Worm (Caenorhabditis elegans) whole organism, L1 larva: Measurements from ENCODE around the gene C36E8.6.

ENCODE experiments used
- C04F5.9 ChIP-seq: sonication (generic microtip); optimal IDR thresholded peaks from 2 replicates; lab custom pipeline; 2016; ENCODE audit warnings: missing genetic modification characterization, missing compliant biosample characterization
- C16A3.4 ChIP-seq: fragments of 150-350 bp; optimal IDR thresholded peaks from 2 replicates; lab custom pipeline; 2014; ENCODE audit warnings: missing biosample characterization, missing genetic modification characterization
- C34B4.2 ChIP-seq: sonication (generic microtip); optimal IDR thresholded peaks from 2 replicates; lab custom pipeline; 2017; ENCODE audit warnings: mild to moderate bottlenecking, missing genetic modification characterization, missing compliant biosample characterization
- F16B12.6 ChIP-seq: fragments of 150-350 bp; optimal IDR thresholded peaks from 2 replicates; lab custom pipeline; 2014; ENCODE audit warnings: missing biosample characterization, missing genetic modification characterization
- aha-1 ChIP-seq: fragments of 150-350 bp; optimal IDR thresholded peaks from 2 replicates; lab custom pipeline; 2014; ENCODE audit warnings: missing biosample characterization, missing genetic modification characterization
- ama-1 ChIP-seq: fragments of 150-350 bp; optimal IDR thresholded peaks from 2 replicates; lab custom pipeline; 2014
- ceh-63 ChIP-seq: fragments of 200-800 bp; sonication (Bioruptor generic); optimal IDR thresholded peaks from 2 replicates; lab custom pipeline; 2018; ENCODE audit warnings: mild to moderate bottlenecking, missing genetic modification characterization, missing compliant biosample characterization
- ceh-8 ChIP-seq: fragments of 200-800 bp; sonication (Bioruptor generic); optimal IDR thresholded peaks from 2 replicates; lab custom pipeline; 2018; ENCODE audit warnings: mild to moderate bottlenecking, missing genetic modification characterization, moderate library complexity, missing compliant biosample characterization
- ceh-90 ChIP-seq: sonication (generic microtip); optimal IDR thresholded peaks from 2 replicates; lab custom pipeline; 2016; ENCODE audit warnings: missing genetic modification characterization, missing compliant biosample characterization
- ces-1 ChIP-seq: fragments of 150-350 bp; optimal IDR thresholded peaks from 2 replicates; lab custom pipeline; 2014; ENCODE audit warnings: missing biosample characterization, missing genetic modification reagents, missing genetic modification characterization
- dsc-1 ChIP-seq: sonication (generic microtip); optimal IDR thresholded peaks from 2 replicates; lab custom pipeline; 2016; ENCODE audit warnings: mild to moderate bottlenecking, missing genetic modification characterization, missing compliant biosample characterization
- efl-1 ChIP-seq, 4 experiments: fragments of 150-350 bp; optimal IDR thresholded peaks in 3 of 4; peaks in 1 of 4; 1 replicate in 1 of 4; 2 replicates in 3 of 4; lab custom pipeline; 2014; ENCODE audit warnings: missing biosample characterization in 2 of 4, missing genetic modification characterization in 2 of 4, missing genetic modification reagents in 2 of 4
- egl-27 ChIP-seq, 2 experiments: fragments of 150-350 bp in 1 of 2; sonication (generic microtip); optimal IDR thresholded peaks; 3 replicates each; lab custom pipeline; 2017 to 2018; ENCODE audit warnings: missing biosample characterization in 2 of 2, missing genetic modification characterization in 2 of 2, missing genetic modification reagents in 2 of 2
- elt-2 ChIP-seq: sonication (generic microtip); optimal IDR thresholded peaks from 2 replicates; lab custom pipeline; 2016; ENCODE audit warnings: missing genetic modification characterization, mild to moderate bottlenecking, inconsistent platforms, missing compliant biosample characterization, missing genetic modification reagents
- elt-3 ChIP-seq, 6 experiments: fragments of 150-350 bp in 1 of 6; sonication (generic microtip); optimal IDR thresholded peaks; 2 replicates each; lab custom pipeline; 2017 to 2018; ENCODE audit warnings: missing biosample characterization in 6 of 6, missing genetic modification characterization in 6 of 6, inconsistent platforms in 1 of 6
- fkh-10 ChIP-seq: sonication (generic microtip); optimal IDR thresholded peaks from 2 replicates; lab custom pipeline; 2017; ENCODE audit warnings: missing biosample characterization, missing genetic modification reagents, missing genetic modification characterization
- fkh-4 ChIP-seq: sonication (generic microtip); optimal IDR thresholded peaks from 2 replicates; lab custom pipeline; 2016; ENCODE audit warnings: missing compliant biosample characterization, missing genetic modification characterization, borderline replicate concordance
- fos-1 ChIP-seq: fragments of 150-350 bp; optimal IDR thresholded peaks from 2 replicates; lab custom pipeline; 2014; ENCODE audit warnings: missing biosample characterization, missing genetic modification characterization
- lin-13 ChIP-seq: fragments of 150-350 bp; optimal IDR thresholded peaks from 2 replicates; lab custom pipeline; 2014; ENCODE audit warnings: missing biosample characterization, missing genetic modification reagents, missing genetic modification characterization
- lin-14 ChIP-seq: fragments of 200-800 bp; sonication (Bioruptor generic); optimal IDR thresholded peaks from 2 replicates; lab custom pipeline; 2018; ENCODE audit warnings: mild to moderate bottlenecking, missing genetic modification characterization, moderate library complexity, missing compliant biosample characterization
- lin-35 ChIP-seq, 2 experiments: fragments of 150-350 bp; optimal IDR thresholded peaks; 2 replicates each; lab custom pipeline; 2014; ENCODE audit warnings: missing biosample characterization in 2 of 2, missing genetic modification characterization in 2 of 2, missing genetic modification reagents in 2 of 2
- lin-39 ChIP-seq: fragments of 150-350 bp; optimal IDR thresholded peaks from 2 replicates; lab custom pipeline; 2014; ENCODE audit warnings: missing biosample characterization, missing genetic modification reagents, missing genetic modification characterization
- lsy-2 ChIP-seq, 2 experiments: fragments of 150-350 bp; optimal IDR thresholded peaks; 2 replicates each; lab custom pipeline; 2014; ENCODE audit warnings: missing biosample characterization in 2 of 2, missing genetic modification characterization in 2 of 2
- mab-9 ChIP-seq: fragments of 200-800 bp; sonication (Bioruptor generic); IDR thresholded peaks from 2 replicates; pipeline ENCODE4 v1.3.6; 2022; ENCODE audit warnings: missing genetic modification reagents, missing genetic modification characterization, missing compliant biosample characterization
- mdl-1 ChIP-seq, 2 experiments: fragments of 150-350 bp; optimal IDR thresholded peaks; 2 replicates each; lab custom pipeline; 2014 to 2017; ENCODE audit warnings: missing biosample characterization in 2 of 2, missing genetic modification characterization in 2 of 2, inconsistent platforms in 1 of 2
- mep-1 ChIP-seq: fragments of 150-350 bp; optimal IDR thresholded peaks from 2 replicates; lab custom pipeline; 2014; ENCODE audit warnings: missing biosample characterization, missing genetic modification characterization
- nhr-19 ChIP-seq: fragments of 200-800 bp; sonication (Bioruptor generic); conservative IDR thresholded peaks from 2 replicates; pipeline ENCODE4 v1.3.6; 2022; ENCODE audit warnings: missing genetic modification characterization, missing compliant biosample characterization
- nhr-237 ChIP-seq: fragments of 150-350 bp; optimal IDR thresholded peaks from 2 replicates; lab custom pipeline; 2014; ENCODE audit warnings: missing biosample characterization, missing genetic modification characterization
- nhr-28 ChIP-seq: fragments of 150-350 bp; optimal IDR thresholded peaks from 2 replicates; lab custom pipeline; 2014; ENCODE audit warnings: missing biosample characterization, missing genetic modification characterization
- nhr-85 ChIP-seq: sonication (generic microtip); peaks from one replicate; lab custom pipeline; 2016; ENCODE audit warnings: missing genetic modification characterization, inconsistent platforms, missing compliant biosample characterization
- rnt-1 ChIP-seq: sonication (generic microtip); optimal IDR thresholded peaks from 2 replicates; lab custom pipeline; 2016; ENCODE audit warnings: mild to moderate bottlenecking, missing genetic modification characterization, moderate library complexity, missing compliant biosample characterization
- skn-1 ChIP-seq: fragments of 150-350 bp; optimal IDR thresholded peaks from 2 replicates; lab custom pipeline; 2014; ENCODE audit warnings: missing biosample characterization, missing genetic modification characterization
- snpc-4 ChIP-seq: fragments of 150-350 bp; optimal IDR thresholded peaks from 2 replicates; lab custom pipeline; 2014; ENCODE audit warnings: missing biosample characterization, missing genetic modification characterization
- snu-23 ChIP-seq: sonication (generic microtip); optimal IDR thresholded peaks from 2 replicates; lab custom pipeline; 2016; ENCODE audit warnings: missing genetic modification characterization, missing compliant biosample characterization
- sox-4 ChIP-seq: sonication (generic microtip); optimal IDR thresholded peaks from 2 replicates; lab custom pipeline; 2016; ENCODE audit warnings: missing genetic modification characterization, missing compliant biosample characterization
- sup-37 ChIP-seq: fragments of 200-800 bp; sonication (Bioruptor generic); optimal IDR thresholded peaks from 2 replicates; lab custom pipeline; 2018; ENCODE audit warnings: mild to moderate bottlenecking, missing genetic modification characterization, missing compliant biosample characterization
- tlp-1 ChIP-seq: fragments of 150-350 bp; optimal IDR thresholded peaks from 2 replicates; lab custom pipeline; 2014; ENCODE audit warnings: missing biosample characterization, missing genetic modification characterization
- unc-130 ChIP-seq: fragments of 150-350 bp; optimal IDR thresholded peaks from 2 replicates; lab custom pipeline; 2017; ENCODE audit warnings: missing biosample characterization, missing genetic modification characterization, inconsistent platforms
- unc-86 ChIP-seq: sonication (generic microtip); optimal IDR thresholded peaks from 2 replicates; lab custom pipeline; 2016; ENCODE audit warnings: missing genetic modification characterization, missing compliant biosample characterization
- unc-98 ChIP-seq: fragments of 200-800 bp; sonication (Bioruptor generic); IDR thresholded peaks from 2 replicates; pipeline ENCODE4 v1.3.6; 2022; ENCODE audit warnings: missing genetic modification characterization, missing compliant biosample characterization
- vab-15 ChIP-seq: sonication (generic microtip); optimal IDR thresholded peaks from 2 replicates; lab custom pipeline; 2017; ENCODE audit warnings: missing genotype, mild to moderate bottlenecking, missing genetic modification characterization, missing compliant biosample characterization
- xbp-1 ChIP-seq: sonication (generic microtip); optimal IDR thresholded peaks from 2 replicates; lab custom pipeline; 2016; ENCODE audit warnings: missing genetic modification characterization, missing compliant biosample characterization
- zip-4 ChIP-seq: fragments of 200-800 bp; sonication (Bioruptor generic); optimal IDR thresholded peaks from 2 replicates; lab custom pipeline; 2018; ENCODE audit warnings: mild to moderate bottlenecking, missing genetic modification characterization, moderate library complexity, missing compliant biosample characterization

Gene C36E8.6

ce11 chrIII:3964237-3964636, 23.6 kb upstream of the C36E8.6 start, which contains the start of gene R10E9.2:
Gene R10E9.2, minus strand, starts transcription at chrIII:3964337.
- TF ChIP-seq lin-14 (GFP tag; lab: Kevin White, UChicago) (no peak), nhr-85 (tag; lab: Kevin White, UChicago) (peak; percentile 36), nhr-237 (tag; lab: Kevin White, UChicago) (no peak)

ce11 chrIII:3966143-3966542, 21.7 kb upstream of the C36E8.6 start:
- TF ChIP-seq ceh-8 (GFP tag; lab: Kevin White, UChicago) (no peak), unc-98 (no peak), mdl-1 (tag; optimal IDR thresholded peaks at IDR 0.05; lab: Kevin White, UChicago) (no peak), tlp-1 (tag; lab: Kevin White, UChicago) (no peak), egl-27 (tag; optimal IDR thresholded peaks at IDR 0.05; lab: Kevin White, UChicago) (no peak), ces-1 (GFP tag; lab: Kevin White, UChicago) (no peak), sup-37 (GFP tag; lab: Kevin White, UChicago) (no peak), fos-1 (tag; lab: Kevin White, UChicago) (no peak), snu-23 (GFP tag; lab: Kevin White, UChicago) (no peak)
- TF ChIP-seq, all 84 proteins: peak for 0

DNA sequence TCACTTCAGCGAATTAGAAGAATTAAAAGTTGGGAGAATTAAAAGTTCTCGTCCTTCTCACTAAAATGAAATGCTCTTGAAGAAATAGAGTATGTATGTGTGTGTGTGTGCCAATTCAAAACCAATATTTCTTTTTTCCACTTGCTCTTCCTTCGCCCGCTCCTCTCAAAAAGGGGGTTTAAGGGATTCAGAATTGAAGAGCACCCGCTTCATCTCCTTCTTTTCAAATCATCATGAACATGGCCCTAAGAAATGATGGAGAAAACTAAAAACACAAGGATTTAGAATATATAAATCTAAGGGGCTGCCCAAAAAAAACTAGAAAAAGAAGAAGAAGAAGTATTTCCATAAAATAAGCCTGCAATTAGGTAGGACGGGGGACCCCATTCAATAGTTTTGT, 18.7 kb upstream of the C36E8.6 start:
- TF ChIP-seq efl-1 (optimal IDR thresholded peaks at IDR 0.05; lab: Kevin White, UChicago) = no peak
- peak in 1 of 2 experiments; percentile 61 for TF ChIP-seq efl-1 (GFP tag; optimal IDR thresholded peaks at IDR 0.05 in 1 of 2; lab: Kevin White, UChicago)
- no peak for TF ChIP-seq lin-39 (tag; lab: Kevin White, UChicago)
- peak; percentile 45 for TF ChIP-seq lin-14 (GFP tag; lab: Kevin White, UChicago)

ce11 chrIII:3970395-3970794, 17.5 kb upstream of the C36E8.6 start:
- TF ChIP-seq ceh-63 (GFP tag; lab: Kevin White, UChicago) (no peak), fkh-4 (tag; lab: Kevin White, UChicago) (no peak), nhr-237 (tag; lab: Kevin White, UChicago) (no peak), C04F5.9 (tag; lab: Kevin White, UChicago) (no peak), aha-1 (no peak), dsc-1 (tag; lab: Kevin White, UChicago) (no peak), elt-3 (tag; optimal IDR thresholded peaks at IDR 0.05; lab: Kevin White, UChicago) (no peak), fkh-10 (peak; percentile 40), unc-130 (tag; lab: Kevin White, UChicago) (no peak), unc-98 (no peak), F16B12.6 (tag; lab: Kevin White, UChicago) (no peak), sup-37 (GFP tag; lab: Kevin White, UChicago) (no peak), lin-35 (GFP tag; optimal IDR thresholded peaks at IDR 0.05; lab: Kevin White, UChicago) (no peak), unc-86 (no peak), xbp-1 (tag; lab: Kevin White, UChicago) (no peak), mep-1 (tag; lab: Kevin White, UChicago) (no peak), sox-4 (tag; lab: Kevin White, UChicago) (no peak), lin-14 (GFP tag; lab: Kevin White, UChicago) (peak; percentile 50), ceh-8 (GFP tag; lab: Kevin White, UChicago) (peak; percentile 26), vab-15 (tag; lab: Kevin White, UChicago) (no peak), nhr-19 (GFP tag; lab: Robert Waterston, UW) (no peak), skn-1 (tag; lab: Kevin White, UChicago) (no peak), ces-1 (GFP tag; lab: Kevin White, UChicago) (peak; percentile 3), zip-4 (GFP tag; lab: Kevin White, UChicago) (no peak)

- TF ChIP-seq C34B4.2 (tag; lab: Kevin White, UChicago) = no peak
- no peak for TF ChIP-seq sup-37 (GFP tag; lab: Kevin White, UChicago)
- no peak for TF ChIP-seq lin-13 (GFP tag; lab: Kevin White, UChicago)
- no peak for TF ChIP-seq mab-9 (GFP tag; lab: Robert Waterston, UW)
- TF ChIP-seq snu-23 (GFP tag; lab: Kevin White, UChicago) = no peak
- no peak for TF ChIP-seq C04F5.9 (tag; lab: Kevin White, UChicago)
- TF ChIP-seq nhr-28 (tag; lab: Kevin White, UChicago) = no peak
- no peak for TF ChIP-seq ama-1
- no peak for TF ChIP-seq lsy-2 (tag; optimal IDR thresholded peaks at IDR 0.05; lab: Kevin White, UChicago)
- no peak for TF ChIP-seq elt-2 (tag; lab: Kevin White, UChicago)
- no peak for TF ChIP-seq ceh-90
- no peak for TF ChIP-seq snpc-4 (tag; lab: Kevin White, UChicago)
- no peak for TF ChIP-seq C16A3.4
- no peak for TF ChIP-seq rnt-1 (tag; lab: Kevin White, UChicago)
These were observed 15.2 kb upstream of the C36E8.6 start, which contains the start of gene R10E9.4 for ce11 chrIII:3972687-3973086. Gene R10E9.4, minus strand, starts transcription at chrIII:3972787.
